Worm (Caenorhabditis elegans): Measurements from ENCODE around the gene ccf-1.

ce11 chrIII:11896652-11897051, 23.4 kb downstream of the ccf-1 start:
- TF ChIP-seq unc-62 (GFP tag; optimal IDR thresholded peaks at IDR 0.05) = no peak
- TF ChIP-seq nhr-67 (tag; optimal IDR thresholded peaks at IDR 0.05) = no peak
- peak; percentile 57 for TF ChIP-seq nfya-1 (tag; optimal IDR thresholded peaks at IDR 0.05; ENCODE audit: insufficient read depth)
- no peak for TF ChIP-seq elt-1 (tag; optimal IDR thresholded peaks at IDR 0.05)
- no peak for TF ChIP-seq ama-1 (optimal IDR thresholded peaks at IDR 0.05)
- TF ChIP-seq nhr-12 (tag; optimal IDR thresholded peaks at IDR 0.05) = no peak
- no peak for TF ChIP-seq pqm-1 (tag; optimal IDR thresholded peaks at IDR 0.05)
- no peak for TF ChIP-seq pha-4 (tag; optimal IDR thresholded peaks at IDR 0.05)
- no peak for TF ChIP-seq nhr-77 (tag; optimal IDR thresholded peaks at IDR 0.05)

All from whole organism, L3 larva.